Worm (Caenorhabditis elegans): ENCODE data around the gene nlp-51.

Gene nlp-51

ce11 chrII:11290109-11290784 lies 29.2 kb downstream of the nlp-51 start, which contains the start of gene C47G2.3:
TSS of gene C47G2.3 (minus strand) at chrII:11290159.
- TF ChIP-seq ztf-29 (GFP tag; IDR thresholded peaks at IDR 0.05) (no peak), cog-1 (tag; optimal IDR thresholded peaks at IDR 0.05) (no peak), flt-1 (GFP tag; IDR thresholded peaks at IDR 0.05) (no peak)

ce11 chrII:11288148-11288547 lies 31.3 kb downstream of the nlp-51 start:
- TF ChIP-seq ref-1 (GFP tag; conservative IDR thresholded peaks at IDR 0.05) (no peak), T22C8.4 (GFP tag; IDR thresholded peaks at IDR 0.05) (no peak), ztf-29 (GFP tag; IDR thresholded peaks at IDR 0.05) (no peak), ztf-23 (GFP tag; IDR thresholded peaks at IDR 0.05) (no peak), med-1 (GFP tag; optimal IDR thresholded peaks at IDR 0.05; ENCODE audit: insufficient read depth) (no peak), tab-1 (GFP tag; IDR thresholded peaks at IDR 0.05) (no peak), klf-2 (GFP tag; conservative IDR thresholded peaks at IDR 0.05) (no peak)

ce11 chrII:11286445-11286844 lies 33.0 kb downstream of the nlp-51 start:
- no peak for TF ChIP-seq T22C8.4 (GFP tag; IDR thresholded peaks at IDR 0.05)
- TF ChIP-seq med-1 (GFP tag; optimal IDR thresholded peaks at IDR 0.05; ENCODE audit: insufficient read depth): no peak
- no peak for TF ChIP-seq ztf-23 (GFP tag; IDR thresholded peaks at IDR 0.05)
- no peak for TF ChIP-seq cog-1 (tag; optimal IDR thresholded peaks at IDR 0.05)
- TF ChIP-seq tab-1 (GFP tag; IDR thresholded peaks at IDR 0.05): no peak
- TF ChIP-seq ref-1 (GFP tag; conservative IDR thresholded peaks at IDR 0.05): no peak
- no peak for TF ChIP-seq klf-2 (GFP tag; conservative IDR thresholded peaks at IDR 0.05)

- TF ChIP-seq med-1 (GFP tag; optimal IDR thresholded peaks at IDR 0.05; ENCODE audit: insufficient read depth) (no peak), ztf-23 (GFP tag; IDR thresholded peaks at IDR 0.05) (no peak), ref-1 (GFP tag; conservative IDR thresholded peaks at IDR 0.05) (no peak), cog-1 (tag; optimal IDR thresholded peaks at IDR 0.05) (no peak), T22C8.4 (GFP tag; IDR thresholded peaks at IDR 0.05) (no peak), flt-1 (GFP tag; IDR thresholded peaks at IDR 0.05) (no peak), ztf-29 (GFP tag; IDR thresholded peaks at IDR 0.05) (no peak), klf-2 (GFP tag; conservative IDR thresholded peaks at IDR 0.05) (no peak), tab-1 (GFP tag; IDR thresholded peaks at IDR 0.05) (no peak)
Observed at ce11 chrII:11285282-11285933, 34.1 kb downstream of the nlp-51 start.

ce11 chrII:11284701-11285100 lies 34.8 kb downstream of the nlp-51 start:
- TF ChIP-seq med-1 (GFP tag; optimal IDR thresholded peaks at IDR 0.05; ENCODE audit: insufficient read depth) (no peak), ztf-29 (GFP tag; IDR thresholded peaks at IDR 0.05) (no peak), T22C8.4 (GFP tag; IDR thresholded peaks at IDR 0.05) (no peak), cog-1 (tag; optimal IDR thresholded peaks at IDR 0.05) (no peak), ztf-23 (GFP tag; IDR thresholded peaks at IDR 0.05) (no peak), flt-1 (GFP tag; IDR thresholded peaks at IDR 0.05) (no peak), tab-1 (GFP tag; IDR thresholded peaks at IDR 0.05) (no peak), ref-1 (GFP tag; conservative IDR thresholded peaks at IDR 0.05) (no peak), klf-2 (GFP tag; conservative IDR thresholded peaks at IDR 0.05) (no peak)

- TF ChIP-seq ztf-23 (GFP tag; IDR thresholded peaks at IDR 0.05) (no peak), klf-2 (GFP tag; conservative IDR thresholded peaks at IDR 0.05) (no peak), ztf-29 (GFP tag; IDR thresholded peaks at IDR 0.05) (no peak), cog-1 (tag; optimal IDR thresholded peaks at IDR 0.05) (no peak), ref-1 (GFP tag; conservative IDR thresholded peaks at IDR 0.05) (no peak), flt-1 (GFP tag; IDR thresholded peaks at IDR 0.05) (no peak), tab-1 (GFP tag; IDR thresholded peaks at IDR 0.05) (no peak), med-1 (GFP tag; optimal IDR thresholded peaks at IDR 0.05; ENCODE audit: insufficient read depth) (no peak), T22C8.4 (GFP tag; IDR thresholded peaks at IDR 0.05) (no peak)
Observed at ce11 chrII:11283803-11284202, 35.7 kb downstream of the nlp-51 start.

ce11 chrII:11283013-11283412 lies 36.5 kb downstream of the nlp-51 start:
- TF ChIP-seq cog-1 (tag; optimal IDR thresholded peaks at IDR 0.05) (no peak), ztf-23 (GFP tag; IDR thresholded peaks at IDR 0.05) (no peak), flt-1 (GFP tag; IDR thresholded peaks at IDR 0.05) (no peak), tab-1 (GFP tag; IDR thresholded peaks at IDR 0.05) (no peak), ztf-29 (GFP tag; IDR thresholded peaks at IDR 0.05) (no peak), ref-1 (GFP tag; conservative IDR thresholded peaks at IDR 0.05) (no peak), klf-2 (GFP tag; conservative IDR thresholded peaks at IDR 0.05) (no peak), med-1 (GFP tag; optimal IDR thresholded peaks at IDR 0.05; ENCODE audit: insufficient read depth) (no peak), T22C8.4 (GFP tag; IDR thresholded peaks at IDR 0.05) (no peak)

ce11 chrII:11281666-11282065 lies 37.8 kb downstream of the nlp-51 start, which contains the start of gene unc-130:
TSS of gene unc-130 (plus strand) at chrII:11281966.
- TF ChIP-seq klf-2 (GFP tag; conservative IDR thresholded peaks at IDR 0.05) (no peak), tab-1 (GFP tag; IDR thresholded peaks at IDR 0.05) (no peak), ztf-23 (GFP tag; IDR thresholded peaks at IDR 0.05) (no peak), med-1 (GFP tag; optimal IDR thresholded peaks at IDR 0.05; ENCODE audit: insufficient read depth) (no peak), T22C8.4 (GFP tag; IDR thresholded peaks at IDR 0.05) (no peak), cog-1 (tag; optimal IDR thresholded peaks at IDR 0.05) (no peak), ztf-29 (GFP tag; IDR thresholded peaks at IDR 0.05) (no peak), ref-1 (GFP tag; conservative IDR thresholded peaks at IDR 0.05) (no peak), flt-1 (GFP tag; IDR thresholded peaks at IDR 0.05) (no peak)

ce11 chrII:11281177-11281576 lies 38.3 kb downstream of the nlp-51 start:
- no peak for TF ChIP-seq med-1 (GFP tag; optimal IDR thresholded peaks at IDR 0.05; ENCODE audit: insufficient read depth)
- TF ChIP-seq ztf-29 (GFP tag; IDR thresholded peaks at IDR 0.05): no peak
- no peak for TF ChIP-seq cog-1 (tag; optimal IDR thresholded peaks at IDR 0.05)
- TF ChIP-seq klf-2 (GFP tag; conservative IDR thresholded peaks at IDR 0.05): no peak
- no peak for TF ChIP-seq T22C8.4 (GFP tag; IDR thresholded peaks at IDR 0.05)
- TF ChIP-seq tab-1 (GFP tag; IDR thresholded peaks at IDR 0.05): no peak
- no peak for TF ChIP-seq ztf-23 (GFP tag; IDR thresholded peaks at IDR 0.05)
- no peak for TF ChIP-seq flt-1 (GFP tag; IDR thresholded peaks at IDR 0.05)
- no peak for TF ChIP-seq ref-1 (GFP tag; conservative IDR thresholded peaks at IDR 0.05)
